Worm (Caenorhabditis elegans): Measurements from ENCODE around the gene pir-2.
A peak's percentile ranks its signal among the peaks of the same experiment; 100 is the strongest.

DNA sequence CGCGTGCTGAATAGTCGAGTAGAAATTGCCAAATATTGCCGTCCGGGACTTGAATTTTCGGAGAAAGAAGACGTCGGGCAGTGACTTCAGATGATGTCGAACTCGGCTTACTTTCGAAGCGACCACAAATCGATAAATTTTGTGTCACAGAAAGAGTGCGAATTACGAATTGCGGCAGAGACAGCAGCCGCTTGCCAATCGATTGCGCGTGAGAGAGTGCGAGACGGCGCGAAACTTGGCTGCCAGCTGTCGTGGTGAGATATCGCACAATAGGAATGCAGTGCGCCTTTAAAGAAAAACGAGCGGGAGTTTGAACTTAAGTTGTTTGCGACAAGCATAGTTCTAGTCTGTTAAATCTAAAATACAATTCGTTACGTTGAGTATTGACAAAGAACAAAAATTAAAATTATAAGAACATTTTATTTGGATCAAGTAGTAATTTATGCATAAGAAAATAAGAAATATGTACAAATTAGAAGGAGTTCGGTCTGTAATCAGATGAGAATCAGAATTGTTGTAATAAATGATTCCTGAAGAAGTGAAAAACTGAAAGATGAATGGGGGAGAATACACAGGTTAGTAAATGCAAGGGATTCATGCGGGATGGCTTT, at the start of gene pir-2:
- TF ChIP-seq nhr-11 (tag; optimal IDR thresholded peaks at IDR 0.05) (no peak), elt-2 (tag; optimal IDR thresholded peaks at IDR 0.05) (no peak), ceh-2 (tag; optimal IDR thresholded peaks at IDR 0.05) (peak; percentile 1), pha-4 (tag; optimal IDR thresholded peaks at IDR 0.05) (no peak)
